Worm (Caenorhabditis elegans) whole organism, dauer: ENCODE measurements around the gene C17B7.9.

Source experiments
- unc-62 ChIP-seq: sonication (generic microtip); optimal IDR thresholded peaks from 2 replicates; lab custom pipeline; 2017; ENCODE audit warnings: missing biosample characterization, missing genetic modification reagents, missing genetic modification characterization

Gene C17B7.9

ce11 chrV:3284629-3285028 is 47.3 kb downstream of the C17B7.9 start, which contains the start of gene F35F10.5:
Gene F35F10.5 (plus strand): TSS chrV:3284929.
- TF ChIP-seq unc-62, result no peak

- TF ChIP-seq unc-62, result no peak
Observed at ce11 chrV:3282957-3283356, 49.0 kb downstream of the C17B7.9 start, which contains the start of gene str-64. Gene str-64 (plus strand): TSS chrV:3283257.

- TF ChIP-seq unc-62, result no peak
Observed at ce11 chrV:3281523-3281922, 50.4 kb downstream of the C17B7.9 start, which contains the start of gene T28A11.25. Gene T28A11.25 (plus strand): TSS chrV:3281823.
